Worm (Caenorhabditis elegans) whole organism, L4 larva: ENCODE results near the gene zmp-5.
A peak's percentile ranks its signal among the peaks of the same experiment; 100 is the strongest.

ENCODE experiments used
- F10B5.3 ChIP-seq: sonication (generic microtip); optimal IDR thresholded peaks from 2 replicates; lab custom pipeline; 2016; ENCODE audit warnings: mild to moderate bottlenecking, missing genetic modification characterization, missing compliant biosample characterization
- R02D3.7 ChIP-seq: fragments of 150-350 bp; sonication (generic microtip); optimal IDR thresholded peaks from 3 replicates; lab custom pipeline; 2014; ENCODE audit warnings: missing biosample characterization, missing genetic modification characterization
- T26A8.4 ChIP-seq: fragments of 200-800 bp; sonication (Bioruptor generic); IDR thresholded peaks from 2 replicates; pipeline ENCODE4 v1.3.6; 2022; ENCODE audit warnings: missing genetic modification characterization, missing compliant biosample characterization
- Y105C5A.15 ChIP-seq: fragments of 200-800 bp; sonication (Bioruptor generic); IDR thresholded peaks from 2 replicates; pipeline ENCODE4 v1.3.6; 2022; ENCODE audit warnings: missing genetic modification characterization, missing compliant biosample characterization
- Y48G9A.11 ChIP-seq: fragments of 200-800 bp; sonication (Bioruptor generic); IDR thresholded peaks from 2 replicates; pipeline ENCODE4 v1.3.6; 2022; ENCODE audit warnings: missing genetic modification reagents, missing genetic modification characterization, missing compliant biosample characterization
- ZK546.5 ChIP-seq, 2 experiments: sonication (generic microtip); optimal IDR thresholded peaks; 2 replicates each; lab custom pipeline; 2017; ENCODE audit warnings: missing biosample characterization in 2 of 2, missing genetic modification characterization in 2 of 2
- aha-1 ChIP-seq: fragments of 150-350 bp; peaks from one replicate; lab custom pipeline; 2014; ENCODE audit warnings: missing biosample characterization, missing genetic modification characterization
- ama-1 ChIP-seq: fragments of 150-350 bp; optimal IDR thresholded peaks from 2 replicates; lab custom pipeline; 2014; ENCODE audit warnings: inconsistent platforms, mixed read lengths
- arid-1 ChIP-seq: fragments of 200-800 bp; sonication (Bioruptor generic); conservative IDR thresholded peaks from 2 replicates; pipeline ENCODE4 v1.3.6; 2022; ENCODE audit warnings: missing genetic modification reagents, missing genetic modification characterization, missing compliant biosample characterization
- attf-4 ChIP-seq: sonication (generic microtip); optimal IDR thresholded peaks from 3 replicates; lab custom pipeline; 2017; ENCODE audit warnings: missing biosample characterization, missing genetic modification characterization
- ceh-44 ChIP-seq: fragments of 200-800 bp; sonication (Bioruptor generic); IDR thresholded peaks from 2 replicates; pipeline ENCODE4 v1.3.6; 2022; ENCODE audit warnings: missing genetic modification reagents, missing genetic modification characterization, missing compliant biosample characterization
- ceh-82 ChIP-seq: sonication (generic microtip); optimal IDR thresholded peaks from 2 replicates; lab custom pipeline; 2017; ENCODE audit warnings: missing biosample characterization, missing genetic modification characterization
- ces-1 ChIP-seq: fragments of 150-350 bp; sonication (generic microtip); optimal IDR thresholded peaks from 4 replicates; lab custom pipeline; 2014; ENCODE audit warnings: missing biosample characterization, missing genetic modification reagents, missing genetic modification characterization
- cey-2 ChIP-seq: sonication (generic microtip); optimal IDR thresholded peaks from 3 replicates; lab custom pipeline; 2017; ENCODE audit warnings: missing genetic modification characterization, mild to moderate bottlenecking, missing compliant biosample characterization, antibody characterized with exemption, borderline replicate concordance; ENCODE audit not compliant: insufficient read depth
- daf-12 ChIP-seq: fragments of 150-350 bp; optimal IDR thresholded peaks from 2 replicates; lab custom pipeline; 2014; ENCODE audit warnings: missing biosample characterization, missing genetic modification reagents, missing genetic modification characterization
- daf-16 ChIP-seq, 3 experiments: sonication (generic microtip); optimal IDR thresholded peaks; 2 replicates each; lab custom pipeline; 2016 to 2017; ENCODE audit warnings: missing genetic modification characterization in 3 of 3, missing genetic modification reagents in 3 of 3, mild to moderate bottlenecking in 2 of 3, missing compliant biosample characterization in 2 of 3, missing biosample characterization in 1 of 3, moderate library complexity in 1 of 3
- daf-19 ChIP-seq: fragments of 200-800 bp; sonication (Bioruptor generic); conservative IDR thresholded peaks from 2 replicates; pipeline ENCODE4 v1.3.6; 2022; ENCODE audit warnings: missing genetic modification characterization, missing compliant biosample characterization
- daf-8 ChIP-seq: fragments of 200-800 bp; sonication (Bioruptor generic); IDR thresholded peaks from 2 replicates; pipeline ENCODE4 v1.3.6; 2022; ENCODE audit warnings: missing genetic modification characterization, missing compliant biosample characterization
- dmd-6 ChIP-seq: fragments of 200-800 bp; sonication (Bioruptor generic); IDR thresholded peaks from 2 replicates; pipeline ENCODE4 v1.3.6; 2022; ENCODE audit warnings: missing genetic modification reagents, missing genetic modification characterization, missing compliant biosample characterization
- dpl-1 ChIP-seq: fragments of 150-350 bp; optimal IDR thresholded peaks from 2 replicates; lab custom pipeline; 2014; ENCODE audit warnings: missing biosample characterization, missing genetic modification reagents, missing genetic modification characterization
- egl-43 ChIP-seq: fragments of 200-800 bp; sonication (Bioruptor generic); IDR thresholded peaks from 2 replicates; pipeline ENCODE4 v1.3.6; 2022; ENCODE audit warnings: missing genetic modification reagents, missing genetic modification characterization, missing compliant biosample characterization
- fkh-10 ChIP-seq: fragments of 150-350 bp; optimal IDR thresholded peaks from 2 replicates; lab custom pipeline; 2014; ENCODE audit warnings: missing biosample characterization, missing genetic modification reagents, missing genetic modification characterization
- fos-1 ChIP-seq: fragments of 150-350 bp; optimal IDR thresholded peaks from 2 replicates; lab custom pipeline; 2014; ENCODE audit warnings: missing biosample characterization, missing genetic modification characterization
- hif-1 ChIP-seq, 2 experiments: sonication (generic microtip); optimal IDR thresholded peaks; 2 replicates each; lab custom pipeline; 2016 to 2017; ENCODE audit warnings: missing compliant biosample characterization in 2 of 2, missing genetic modification characterization in 2 of 2, missing genetic modification reagents in 2 of 2, missing genotype in 2 of 2, mild to moderate bottlenecking in 1 of 2
- hlh-11 ChIP-seq: fragments of 200-800 bp; sonication (Bioruptor generic); optimal IDR thresholded peaks from 2 replicates; lab custom pipeline; 2018; ENCODE audit warnings: mild to moderate bottlenecking, missing genetic modification characterization, missing compliant biosample characterization
- hlh-30 ChIP-seq: sonication (generic microtip); optimal IDR thresholded peaks from 2 replicates; lab custom pipeline; 2017; ENCODE audit warnings: antibody characterized with exemption, mild to moderate bottlenecking, missing genetic modification characterization, missing compliant biosample characterization; ENCODE audit not compliant: insufficient read depth
- hmg-1.1 ChIP-seq: fragments of 200-800 bp; sonication (Bioruptor generic); IDR thresholded peaks from 2 replicates; pipeline ENCODE4 v1.3.6; 2022; ENCODE audit warnings: missing genetic modification reagents, missing genetic modification characterization, missing compliant biosample characterization
- jun-1 ChIP-seq: fragments of 150-350 bp; optimal IDR thresholded peaks from 2 replicates; lab custom pipeline; 2014; ENCODE audit warnings: missing biosample characterization, missing genetic modification reagents, missing genetic modification characterization
- lin-1 ChIP-seq: fragments of 200-800 bp; sonication (Bioruptor generic); IDR thresholded peaks from 2 replicates; pipeline ENCODE4 v1.3.6; 2022; ENCODE audit warnings: missing genetic modification reagents, missing genetic modification characterization, missing compliant biosample characterization
- lin-13 ChIP-seq: fragments of 150-350 bp; optimal IDR thresholded peaks from 2 replicates; lab custom pipeline; 2014; ENCODE audit warnings: missing biosample characterization, missing genetic modification reagents, missing genetic modification characterization
- lin-29 ChIP-seq: fragments of 200-800 bp; sonication (Bioruptor generic); IDR thresholded peaks from 2 replicates; pipeline ENCODE4 v1.3.6; 2022; ENCODE audit warnings: missing genetic modification reagents, missing genetic modification characterization, missing compliant biosample characterization
- lin-38 ChIP-seq: fragments of 200-800 bp; sonication (Bioruptor generic); IDR thresholded peaks from 2 replicates; pipeline ENCODE4 v1.3.6; 2022; ENCODE audit warnings: missing genetic modification reagents, missing genetic modification characterization, missing compliant biosample characterization
- lin-39 ChIP-seq: fragments of 150-350 bp; optimal IDR thresholded peaks from 2 replicates; lab custom pipeline; 2014; ENCODE audit warnings: missing biosample characterization, missing genetic modification reagents, missing genetic modification characterization
- lsy-2 ChIP-seq, 2 experiments: fragments of 150-350 bp in 1 of 2; sonication (generic microtip) in 1 of 2; optimal IDR thresholded peaks; 2 replicates each; lab custom pipeline; 2014 to 2017; ENCODE audit warnings: missing biosample characterization in 2 of 2, missing genetic modification characterization in 2 of 2
- madf-5 ChIP-seq, 2 experiments: fragments of 200-800 bp; sonication (Bioruptor generic); IDR thresholded peaks; 2 replicates each; pipeline ENCODE4 v1.3.6; 2022; ENCODE audit warnings: missing compliant biosample characterization in 2 of 2, missing genetic modification characterization in 2 of 2
- madf-9 ChIP-seq: fragments of 200-800 bp; sonication (Bioruptor generic); conservative IDR thresholded peaks from 2 replicates; pipeline ENCODE4 v1.3.6; 2022; ENCODE audit warnings: missing genetic modification reagents, missing genetic modification characterization, missing compliant biosample characterization
- mdl-1 ChIP-seq, 2 experiments: fragments of 150-350 bp in 1 of 2; sonication (generic microtip) in 1 of 2; optimal IDR thresholded peaks; 2 replicates each; lab custom pipeline; 2014 to 2017; ENCODE audit warnings: missing biosample characterization in 2 of 2, missing genetic modification characterization in 2 of 2
- mxl-3 ChIP-seq: fragments of 200-800 bp; sonication (Bioruptor generic); optimal IDR thresholded peaks from 2 replicates; lab custom pipeline; 2018; ENCODE audit warnings: mild to moderate bottlenecking, missing genetic modification characterization, missing compliant biosample characterization
- nhr-111 ChIP-seq: fragments of 200-800 bp; sonication (Bioruptor generic); optimal IDR thresholded peaks from 2 replicates; lab custom pipeline; 2018; ENCODE audit warnings: mild to moderate bottlenecking, missing genetic modification characterization, missing compliant biosample characterization
- nhr-237 ChIP-seq: sonication (generic microtip); optimal IDR thresholded peaks from 2 replicates; lab custom pipeline; 2017; ENCODE audit warnings: missing biosample characterization, missing genetic modification characterization
- nhr-28 ChIP-seq: fragments of 150-350 bp; optimal IDR thresholded peaks from 2 replicates; lab custom pipeline; 2014; ENCODE audit warnings: missing biosample characterization, missing genetic modification characterization
- nhr-48 ChIP-seq: sonication (generic microtip); optimal IDR thresholded peaks from 2 replicates; lab custom pipeline; 2016; ENCODE audit warnings: mild to moderate bottlenecking, missing genetic modification characterization, missing compliant biosample characterization
- nhr-6 ChIP-seq: fragments of 150-350 bp; optimal IDR thresholded peaks from 2 replicates; lab custom pipeline; 2014; ENCODE audit warnings: missing biosample characterization, missing genetic modification characterization
- rbr-2 ChIP-seq: sonication (generic microtip); optimal IDR thresholded peaks from 2 replicates; lab custom pipeline; 2016; ENCODE audit warnings: missing genotype, missing genetic modification characterization, missing compliant biosample characterization
- spr-3 ChIP-seq: fragments of 200-800 bp; sonication (Bioruptor generic); optimal IDR thresholded peaks from 2 replicates; lab custom pipeline; 2018; ENCODE audit warnings: mild to moderate bottlenecking, missing genetic modification characterization, missing compliant biosample characterization
- tag-97 ChIP-seq: fragments of 200-800 bp; sonication (Bioruptor generic); IDR thresholded peaks from 2 replicates; pipeline ENCODE4 v1.3.6; 2022; ENCODE audit warnings: missing genetic modification characterization, missing compliant biosample characterization
- unc-62 ChIP-seq, 3 experiments: fragments of 150-350 bp in 1 of 3; sonication (generic microtip); optimal IDR thresholded peaks in 2 of 3; peaks in 1 of 3; 1 replicate in 1 of 3; 2 replicates in 2 of 3; lab custom pipeline; 2014 to 2017; ENCODE audit warnings: missing biosample characterization in 3 of 3, missing genetic modification characterization in 3 of 3, missing genetic modification reagents in 3 of 3, missing genotype in 1 of 3
- ztf-7 ChIP-seq: fragments of 150-350 bp; optimal IDR thresholded peaks from 2 replicates; lab custom pipeline; 2014; ENCODE audit warnings: missing biosample characterization, missing genetic modification characterization

zmp-5 gene

ce11 chrX:12691306-12691705 is 44.4 kb downstream of the zmp-5 start, which contains the start of gene ugt-50 (continued):
- TF ChIP-seq hmg-1.1 (GFP tag; lab: Robert Waterston, UW), result no peak
- TF ChIP-seq cey-2 (tag; lab: Kevin White, UChicago), result no peak
- TF ChIP-seq lin-38 (GFP tag; lab: Robert Waterston, UW), result no peak
- no peak for TF ChIP-seq F10B5.3
- TF ChIP-seq nhr-111 (GFP tag; lab: Kevin White, UChicago), result no peak
- TF ChIP-seq fos-1, result no peak
- TF ChIP-seq nhr-237, result no peak
- no peak for TF ChIP-seq lin-13 (GFP tag; lab: Kevin White, UChicago)
- TF ChIP-seq daf-12 (tag; lab: Kevin White, UChicago), result no peak
- peak; percentile 95 for TF ChIP-seq ztf-7 (tag; lab: Kevin White, UChicago)
- TF ChIP-seq daf-19, result no peak

- peak; percentile 71 for TF ChIP-seq fkh-10 (GFP tag; lab: Kevin White, UChicago)
- no peak for TF ChIP-seq ceh-44 (GFP tag; lab: Robert Waterston, UW)
- peak; percentile 56; the same call in 1 of the 2 replicates for TF ChIP-seq egl-43 (GFP tag; lab: Robert Waterston, UW)
- no peak for TF ChIP-seq hlh-11 (tag; lab: Kevin White, UChicago)
- peak; percentile 60 for TF ChIP-seq ama-1
- no peak for TF ChIP-seq jun-1 (tag; lab: Kevin White, UChicago)
- TF ChIP-seq nhr-28 (tag; lab: Kevin White, UChicago), result no peak
- TF ChIP-seq fos-1, result no peak
- TF ChIP-seq nhr-48, result no peak
- no peak for TF ChIP-seq hif-1 (tag; optimal IDR thresholded peaks at IDR 0.05; lab: Kevin White, UChicago)
- no peak for TF ChIP-seq daf-8 (GFP tag; lab: Robert Waterston, UW)
- TF ChIP-seq dpl-1 (GFP tag; lab: Kevin White, UChicago), result no peak
- no peak for TF ChIP-seq tag-97 (GFP tag; lab: Robert Waterston, UW)
- no peak for TF ChIP-seq nhr-237
- no peak for TF ChIP-seq lsy-2 (tag; optimal IDR thresholded peaks at IDR 0.05; lab: Kevin White, UChicago)
- TF ChIP-seq ZK546.5 (tag; optimal IDR thresholded peaks at IDR 0.05; lab: Kevin White, UChicago), result no peak
- no peak for TF ChIP-seq ces-1 (GFP tag; lab: Kevin White, UChicago)
- no peak; the same call in none of the 2 replicates for TF ChIP-seq hmg-1.1 (GFP tag; lab: Robert Waterston, UW)
- TF ChIP-seq mxl-3 (GFP tag; lab: Kevin White, UChicago), result no peak
- no peak for TF ChIP-seq nhr-6 (tag; lab: Kevin White, UChicago)
- TF ChIP-seq dmd-6, result no peak
- TF ChIP-seq lin-29 (GFP tag; lab: Robert Waterston, UW), result no peak
- no peak for TF ChIP-seq T26A8.4
- no peak for TF ChIP-seq ceh-82 (tag; lab: Kevin White, UChicago)
- no peak for TF ChIP-seq R02D3.7 (tag; lab: Kevin White, UChicago)
- no peak for TF ChIP-seq mdl-1 (tag; optimal IDR thresholded peaks at IDR 0.05; lab: Kevin White, UChicago)
- TF ChIP-seq daf-16 (GFP tag; optimal IDR thresholded peaks at IDR 0.05; lab: Kevin White, UChicago), result no peak
- no peak for TF ChIP-seq daf-16 (tag; optimal IDR thresholded peaks at IDR 0.05; lab: Kevin White, UChicago)
- no peak for TF ChIP-seq Y48G9A.11 (GFP tag; lab: Robert Waterston, UW)
- peak; percentile 22 for TF ChIP-seq hlh-30 (tag; lab: Kevin White, UChicago)
- no peak for TF ChIP-seq lin-39 (tag; lab: Kevin White, UChicago)
- TF ChIP-seq aha-1 (tag; lab: Kevin White, UChicago), result peak; percentile 9
- no peak for TF ChIP-seq madf-5 (GFP tag; IDR thresholded peaks at IDR 0.05; lab: Robert Waterston, UW)
- TF ChIP-seq lin-1 (GFP tag; lab: Robert Waterston, UW), result no peak
- TF ChIP-seq spr-3 (GFP tag; lab: Kevin White, UChicago), result no peak
- peak; percentile 18 for TF ChIP-seq rbr-2 (tag; lab: Kevin White, UChicago)
- no peak for TF ChIP-seq arid-1 (GFP tag; lab: Robert Waterston, UW)
- TF ChIP-seq unc-62 (GFP tag; optimal IDR thresholded peaks at IDR 0.05 in 1 of 2; lab: Kevin White, UChicago), result peak in 1 of 2 experiments; percentile 97
- TF ChIP-seq unc-62 (tag; optimal IDR thresholded peaks at IDR 0.05; lab: Kevin White, UChicago), result no peak
- no peak for TF ChIP-seq attf-4 (tag; lab: Kevin White, UChicago)
- no peak for TF ChIP-seq madf-9
- no peak for TF ChIP-seq Y105C5A.15 (GFP tag; lab: Robert Waterston, UW)
Measured at ce11 chrX:12691740-12692383, 44.9 kb downstream of the zmp-5 start.
